Worm (Caenorhabditis elegans) whole organism, mixed stage, embryonic: ENCODE results near the gene C46C11.4.

Experiments
- bed-3 ChIP-seq: fragments of 200-800 bp; sonication (Bioruptor generic); optimal IDR thresholded peaks from 3 replicates; lab custom pipeline; 2018; ENCODE audit warnings: mild to moderate bottlenecking, missing genetic modification characterization, moderate library complexity, missing compliant biosample characterization
- blmp-1 ChIP-seq: fragments of 150-350 bp; optimal IDR thresholded peaks from 2 replicates; lab custom pipeline; 2014; ENCODE audit warnings: missing biosample characterization, missing genetic modification characterization
- ceh-43 ChIP-seq: fragments of 200-800 bp; sonication (Bioruptor generic); optimal IDR thresholded peaks from 2 replicates; lab custom pipeline; 2018; ENCODE audit warnings: mild to moderate bottlenecking, missing genetic modification characterization, moderate library complexity, missing compliant biosample characterization
- ceh-83 ChIP-seq: fragments of 200-800 bp; sonication (Bioruptor generic); optimal IDR thresholded peaks from 2 replicates; lab custom pipeline; 2018; ENCODE audit warnings: mild to moderate bottlenecking, missing genetic modification characterization, missing compliant biosample characterization
- ces-1 ChIP-seq: fragments of 150-350 bp; optimal IDR thresholded peaks from 2 replicates; lab custom pipeline; 2014; ENCODE audit warnings: missing biosample characterization, missing genetic modification reagents, missing genetic modification characterization
- cnd-1 ChIP-seq: fragments of 200-800 bp; sonication (Bioruptor generic); optimal IDR thresholded peaks from 2 replicates; lab custom pipeline; 2018; ENCODE audit warnings: mild to moderate bottlenecking, missing genetic modification characterization, missing compliant biosample characterization
- drap-1 ChIP-seq: fragments of 200-800 bp; sonication (Bioruptor generic); optimal IDR thresholded peaks from 3 replicates; lab custom pipeline; 2018; ENCODE audit warnings: mild to moderate bottlenecking, missing genetic modification characterization, missing compliant biosample characterization
- elt-1 ChIP-seq: sonication (generic microtip); optimal IDR thresholded peaks from 2 replicates; lab custom pipeline; 2017; ENCODE audit warnings: missing genetic modification characterization, mild to moderate bottlenecking, missing compliant biosample characterization, antibody characterized with exemption, moderate library complexity, borderline replicate concordance; ENCODE audit not compliant: insufficient read depth
- elt-3 ChIP-seq: fragments of 150-350 bp; optimal IDR thresholded peaks from 2 replicates; lab custom pipeline; 2014; ENCODE audit warnings: missing biosample characterization, missing genetic modification characterization
- flh-1 ChIP-seq: fragments of 200-800 bp; sonication (Bioruptor generic); optimal IDR thresholded peaks from 2 replicates; lab custom pipeline; 2018; ENCODE audit warnings: mild to moderate bottlenecking, missing genetic modification characterization, moderate library complexity, missing compliant biosample characterization
- ham-2 ChIP-seq: fragments of 200-800 bp; sonication (Bioruptor generic); optimal IDR thresholded peaks from 2 replicates; lab custom pipeline; 2018; ENCODE audit warnings: mild to moderate bottlenecking, missing genetic modification characterization, missing compliant biosample characterization
- hlh-1 ChIP-seq: fragments of 150-350 bp; optimal IDR thresholded peaks from 2 replicates; lab custom pipeline; 2014; ENCODE audit warnings: missing biosample characterization, missing genetic modification reagents, missing genetic modification characterization
- lin-13 ChIP-seq: fragments of 150-350 bp; optimal IDR thresholded peaks from 2 replicates; lab custom pipeline; 2014; ENCODE audit warnings: missing biosample characterization, missing genetic modification characterization
- lsy-2 ChIP-seq: fragments of 150-350 bp; optimal IDR thresholded peaks from 2 replicates; lab custom pipeline; 2014; ENCODE audit warnings: missing biosample characterization, missing genetic modification characterization
- mab-5 ChIP-seq: fragments of 150-350 bp; optimal IDR thresholded peaks from 2 replicates; lab custom pipeline; 2014; ENCODE audit warnings: missing biosample characterization, missing genetic modification characterization
- mep-1 ChIP-seq: fragments of 150-350 bp; optimal IDR thresholded peaks from 2 replicates; lab custom pipeline; 2017; ENCODE audit warnings: missing biosample characterization, missing genetic modification reagents, missing genetic modification characterization, inconsistent platforms
- mls-2 ChIP-seq: sonication (generic microtip); optimal IDR thresholded peaks from 2 replicates; lab custom pipeline; 2016; ENCODE audit warnings: mild to moderate bottlenecking, missing genetic modification characterization, moderate library complexity, missing compliant biosample characterization
- nhr-12 ChIP-seq: fragments of 150-350 bp; optimal IDR thresholded peaks from 2 replicates; lab custom pipeline; 2014; ENCODE audit warnings: missing biosample characterization, missing genetic modification characterization
- nhr-2 ChIP-seq: fragments of 150-350 bp; optimal IDR thresholded peaks from 2 replicates; lab custom pipeline; 2014; ENCODE audit warnings: missing biosample characterization, missing genetic modification characterization
- nhr-237 ChIP-seq: fragments of 150-350 bp; optimal IDR thresholded peaks from 2 replicates; lab custom pipeline; 2014; ENCODE audit warnings: missing biosample characterization, missing genetic modification characterization
- nhr-28 ChIP-seq: fragments of 150-350 bp; optimal IDR thresholded peaks from 2 replicates; lab custom pipeline; 2014; ENCODE audit warnings: missing biosample characterization, missing genetic modification characterization
- nhr-76 ChIP-seq: sonication (generic microtip); optimal IDR thresholded peaks from 2 replicates; lab custom pipeline; 2017; ENCODE audit warnings: missing biosample characterization, missing genetic modification characterization
- pha-4 ChIP-seq: fragments of 150-350 bp; optimal IDR thresholded peaks from 2 replicates; lab custom pipeline; 2018; ENCODE audit warnings: missing biosample characterization, missing genetic modification reagents, missing genetic modification characterization
- sem-2 ChIP-seq: fragments of 200-800 bp; sonication (Bioruptor generic); optimal IDR thresholded peaks from 2 replicates; lab custom pipeline; 2018; ENCODE audit warnings: mild to moderate bottlenecking, missing genetic modification characterization, missing compliant biosample characterization
- sptf-1 ChIP-seq: sonication (generic microtip); optimal IDR thresholded peaks from 2 replicates; lab custom pipeline; 2017; ENCODE audit warnings: mild to moderate bottlenecking, missing genetic modification characterization, moderate library complexity, missing compliant biosample characterization
- tbx-8 ChIP-seq: fragments of 200-800 bp; sonication (Bioruptor generic); optimal IDR thresholded peaks from 2 replicates; lab custom pipeline; 2018; ENCODE audit warnings: mild to moderate bottlenecking, missing genetic modification characterization, moderate library complexity, missing compliant biosample characterization
- unc-120 ChIP-seq: sonication (generic microtip); optimal IDR thresholded peaks from 2 replicates; lab custom pipeline; 2017; ENCODE audit warnings: missing genetic modification characterization, missing compliant biosample characterization; ENCODE audit not compliant: poor library complexity, severe bottlenecking
- unc-39 ChIP-seq: fragments of 150-350 bp; optimal IDR thresholded peaks from 2 replicates; lab custom pipeline; 2014; ENCODE audit warnings: missing biosample characterization, missing genetic modification characterization
- zip-8 ChIP-seq: fragments of 150-350 bp; optimal IDR thresholded peaks from 2 replicates; lab custom pipeline; 2014; ENCODE audit warnings: missing biosample characterization, missing genetic modification characterization
- ztf-11 ChIP-seq: fragments of 150-350 bp; optimal IDR thresholded peaks from 2 replicates; lab custom pipeline; 2014; ENCODE audit warnings: missing biosample characterization, missing genetic modification characterization

C46C11.4 gene

DNA sequence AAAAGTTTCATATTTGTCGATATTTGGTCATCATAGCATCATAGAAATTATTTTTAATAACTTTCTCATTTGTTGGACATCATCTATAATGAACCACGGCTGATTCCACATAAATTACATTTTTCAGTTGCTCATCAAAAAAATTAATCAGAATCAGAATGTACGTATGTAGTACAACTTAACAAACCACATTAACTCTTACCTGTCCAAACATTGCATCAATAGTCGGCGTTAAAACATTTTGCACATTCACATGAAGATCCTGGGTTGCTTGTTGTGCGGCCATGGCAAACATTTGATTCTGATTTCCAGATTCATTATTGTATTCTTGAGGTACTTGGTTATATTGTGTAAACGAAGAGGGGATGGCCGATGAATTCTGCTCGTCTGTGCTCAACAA, 11.3 kb upstream of the C46C11.4 start:
- TF ChIP-seq ceh-83 (GFP tag; lab: Kevin White, UChicago) (no peak), blmp-1 (tag; lab: Kevin White, UChicago) (no peak), ztf-11 (tag; lab: Kevin White, UChicago) (no peak), nhr-28 (tag; lab: Kevin White, UChicago) (no peak), hlh-1 (no peak), bed-3 (GFP tag; lab: Kevin White, UChicago) (no peak), sem-2 (GFP tag; lab: Kevin White, UChicago) (no peak), nhr-76 (tag; lab: Kevin White, UChicago) (no peak), drap-1 (GFP tag; lab: Kevin White, UChicago) (no peak), nhr-237 (tag; lab: Kevin White, UChicago) (no peak), sptf-1 (tag; lab: Kevin White, UChicago) (no peak), tbx-8 (GFP tag; lab: Kevin White, UChicago) (no peak), lin-13 (tag; lab: Kevin White, UChicago) (no peak), mep-1 (no peak), unc-39 (no peak), flh-1 (no peak), elt-1 (tag; lab: Kevin White, UChicago) (no peak), mls-2 (tag; lab: Kevin White, UChicago) (no peak), elt-3 (no peak)
- TF ChIP-seq, all 35 proteins: peak for 0

DNA sequence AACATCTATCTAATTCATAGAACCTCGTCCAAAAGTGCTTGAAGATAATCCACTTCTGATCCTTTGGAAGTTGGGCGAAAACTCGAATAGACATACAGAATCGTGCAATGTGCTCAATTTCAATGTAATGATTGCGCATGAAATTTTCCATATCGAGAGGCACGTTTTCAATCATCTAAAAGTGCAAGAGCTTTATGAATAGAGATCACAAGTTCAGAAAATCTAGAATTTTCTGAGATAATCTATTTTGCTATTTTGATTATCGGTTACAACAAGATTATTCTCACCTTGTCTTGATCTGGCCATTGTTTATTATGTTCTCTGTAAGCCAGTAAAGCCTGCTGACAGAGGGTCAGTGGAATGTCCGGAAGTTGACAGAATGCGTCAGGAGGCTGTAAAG, 10.6 kb upstream of the C46C11.4 start:
- TF ChIP-seq ztf-11 (tag; lab: Kevin White, UChicago), result no peak
- no peak for TF ChIP-seq cnd-1 (tag; lab: Kevin White, UChicago)
- no peak for TF ChIP-seq mab-5 (tag; lab: Kevin White, UChicago)
- TF ChIP-seq mls-2 (tag; lab: Kevin White, UChicago), result no peak
- TF ChIP-seq nhr-2 (tag; lab: Kevin White, UChicago), result no peak
- TF ChIP-seq elt-3, result no peak
- no peak for TF ChIP-seq unc-120 (tag; lab: Kevin White, UChicago)
- no peak for TF ChIP-seq ceh-43 (GFP tag; lab: Kevin White, UChicago)
- no peak for TF ChIP-seq blmp-1 (tag; lab: Kevin White, UChicago)
- TF ChIP-seq sptf-1 (tag; lab: Kevin White, UChicago), result no peak
- TF ChIP-seq mep-1, result no peak
- TF ChIP-seq ces-1 (GFP tag; lab: Kevin White, UChicago), result no peak
- TF ChIP-seq unc-39, result no peak
- no peak for TF ChIP-seq bed-3 (GFP tag; lab: Kevin White, UChicago)
- TF ChIP-seq nhr-237 (tag; lab: Kevin White, UChicago), result no peak
- no peak for TF ChIP-seq drap-1 (GFP tag; lab: Kevin White, UChicago)
- no peak for TF ChIP-seq lin-13 (tag; lab: Kevin White, UChicago)
- no peak for TF ChIP-seq nhr-28 (tag; lab: Kevin White, UChicago)
- no peak for TF ChIP-seq ceh-83 (GFP tag; lab: Kevin White, UChicago)
- no peak for TF ChIP-seq zip-8

DNA sequence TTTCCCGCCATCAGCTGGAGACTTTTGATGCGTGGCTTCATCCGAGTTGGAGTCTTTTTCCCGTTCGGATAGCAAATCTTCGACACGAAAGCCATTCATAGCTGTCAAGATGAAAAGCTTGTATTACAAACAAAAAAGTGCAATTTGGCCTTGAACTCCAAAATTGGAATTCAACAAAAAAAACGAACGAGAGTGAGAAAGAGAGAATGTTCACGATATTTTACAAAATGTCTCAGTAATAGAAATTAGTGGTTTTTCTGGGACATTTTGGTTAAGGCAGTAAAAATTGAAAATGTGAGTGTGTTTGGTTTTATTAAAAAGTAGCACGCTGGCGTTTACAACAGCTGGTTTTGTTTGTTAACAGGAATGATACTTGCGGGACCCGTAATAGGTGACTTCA, 7.1 kb upstream of the C46C11.4 start, which contains the start of gene ceh-1:
TSS of gene ceh-1 (minus strand) at position 101 of the 400 bp plus-strand sequence.
- TF ChIP-seq sem-2 (GFP tag; lab: Kevin White, UChicago) (no peak), cnd-1 (tag; lab: Kevin White, UChicago) (no peak), hlh-1 (no peak), lsy-2 (tag; lab: Kevin White, UChicago) (no peak), unc-120 (tag; lab: Kevin White, UChicago) (no peak)

DNA sequence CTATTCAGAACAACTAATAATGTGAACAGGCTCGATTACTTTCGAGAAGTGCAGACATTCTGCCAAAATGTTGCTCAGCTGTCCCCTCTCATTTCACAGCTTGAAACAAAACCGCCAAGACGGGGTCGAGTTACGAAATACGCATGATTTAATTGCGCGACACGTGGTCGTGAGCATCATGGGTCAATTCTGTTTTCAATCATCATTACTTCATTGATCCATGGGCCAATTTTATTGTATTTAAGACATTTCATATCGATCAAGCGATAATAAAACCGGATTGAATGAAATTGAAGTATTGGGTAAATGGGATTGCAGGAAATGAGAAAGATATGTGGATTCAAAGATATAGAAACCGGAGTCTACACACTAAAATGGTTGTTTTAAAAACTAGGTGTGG, 5.9 kb upstream of the C46C11.4 start:
- no peak for TF ChIP-seq ztf-11 (tag; lab: Kevin White, UChicago)

DNA sequence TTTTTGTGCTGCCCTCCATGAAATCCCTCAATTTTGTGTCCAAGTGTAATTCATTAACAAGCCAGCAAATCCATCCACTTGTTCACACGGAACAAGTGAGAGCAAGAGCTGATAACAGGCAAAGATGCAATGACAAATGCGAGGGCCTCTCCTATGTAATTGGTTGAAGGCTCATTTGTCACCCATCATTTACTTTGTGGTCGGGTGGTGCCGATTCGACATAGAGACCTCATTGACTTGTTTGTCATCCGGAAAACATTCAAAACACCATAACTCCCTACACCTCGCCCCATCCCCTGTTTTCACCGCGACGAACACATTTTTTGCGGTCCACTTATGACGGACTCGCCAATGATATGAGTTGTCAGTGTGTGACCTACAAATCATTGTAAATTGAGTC, 4.4 kb upstream of the C46C11.4 start:
- TF ChIP-seq blmp-1 (tag; lab: Kevin White, UChicago) (no peak), zip-8 (no peak), pha-4 (tag; lab: Kevin White, UChicago) (no peak), drap-1 (GFP tag; lab: Kevin White, UChicago) (no peak), nhr-12 (no peak), bed-3 (GFP tag; lab: Kevin White, UChicago) (no peak), ham-2 (GFP tag; lab: Kevin White, UChicago) (no peak), flh-1 (no peak), ceh-43 (GFP tag; lab: Kevin White, UChicago) (no peak), cnd-1 (tag; lab: Kevin White, UChicago) (no peak), mab-5 (tag; lab: Kevin White, UChicago) (no peak), nhr-2 (tag; lab: Kevin White, UChicago) (no peak), tbx-8 (GFP tag; lab: Kevin White, UChicago) (no peak), ceh-83 (GFP tag; lab: Kevin White, UChicago) (no peak), unc-120 (tag; lab: Kevin White, UChicago) (no peak), ztf-11 (tag; lab: Kevin White, UChicago) (no peak), hlh-1 (no peak), lin-13 (tag; lab: Kevin White, UChicago) (no peak)
